Fruit fly (Drosophila melanogaster): ENCODE measurements around the gene CG46512.
"Not testable (repeated sequence)": the region's sequence is repeated elsewhere in the genome, so short reads cannot be mapped to it uniquely, and the experiment has no call there.

DNA sequence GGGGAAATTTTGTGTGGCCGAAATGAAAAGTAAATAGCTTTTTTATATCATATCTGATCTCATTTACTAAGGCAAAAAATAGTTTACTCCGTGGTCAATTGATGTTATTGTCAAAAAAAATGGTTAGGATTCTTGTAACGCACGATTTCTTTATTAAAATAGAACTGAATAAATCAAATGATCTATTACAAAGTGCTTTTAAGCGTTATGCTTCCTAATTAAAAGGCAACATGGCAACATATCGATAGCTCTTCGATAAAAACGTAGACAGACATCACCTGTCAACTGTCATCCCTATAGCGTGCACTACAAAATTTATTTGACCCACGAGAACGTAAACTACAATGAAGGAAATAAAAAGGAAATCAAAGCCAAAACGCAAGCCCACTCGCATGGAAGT, 14.7 kb downstream of the CG46512 start, which contains the start of gene CG46515:
- TF ChIP-seq rgr (GFP tag; optimal IDR thresholded peaks at IDR 0.05); woc (GFP tag; optimal IDR thresholded peaks at IDR 0.05); HLH106 (tag; optimal IDR thresholded peaks at IDR 0.05); CG32264 (GFP tag; optimal IDR thresholded peaks at IDR 0.05); CG9705 (GFP tag; optimal IDR thresholded peaks at IDR 0.05); br (GFP tag; optimal IDR thresholded peaks at IDR 0.05); usp (GFP tag; optimal IDR thresholded peaks at IDR 0.05); fru (GFP tag; optimal IDR thresholded peaks at IDR 0.05); Abd-B (GFP tag; optimal IDR thresholded peaks at IDR 0.05); foxo (GFP tag; optimal IDR thresholded peaks at IDR 0.05); Rel (GFP tag; optimal IDR thresholded peaks at IDR 0.05); Rel (tag; optimal IDR thresholded peaks at IDR 0.05); h (GFP tag; optimal IDR thresholded peaks at IDR 0.05): not testable (repeated sequence)
